Worm (Caenorhabditis elegans) whole organism, L4/young adult: ENCODE results near the gene tag-51.

Experiments
- W03F9.2 ChIP-seq: fragments of 150-350 bp; optimal IDR thresholded peaks from 2 replicates; lab custom pipeline; 2014; ENCODE audit warnings: missing biosample characterization, missing genetic modification characterization
- dao-5 ChIP-seq: sonication (generic microtip); optimal IDR thresholded peaks from 2 replicates; lab custom pipeline; 2016; ENCODE audit warnings: missing genotype, missing genetic modification characterization, moderate library complexity, missing compliant biosample characterization
- him-1 ChIP-seq: sonication (generic microtip); optimal IDR thresholded peaks from 2 replicates; lab custom pipeline; 2016; ENCODE audit warnings: missing genotype, missing genetic modification reagents, missing genetic modification characterization, missing compliant biosample characterization

The tag-51 gene

ce11 chrIII:853859-854359, at the start of gene tag-51, which contains the start of gene rnp-5:
Gene tag-51 (plus strand): TSS chrIII:854221.
Gene rnp-5 (minus strand): TSS chrIII:853909.
- TF ChIP-seq dao-5 (tag; lab: Kevin White, UChicago) (no peak), him-1 (tag; lab: Kevin White, UChicago) (no peak), W03F9.2 (no peak)

- no peak for TF ChIP-seq W03F9.2
- no peak for TF ChIP-seq him-1 (tag; lab: Kevin White, UChicago)
- TF ChIP-seq dao-5 (tag; lab: Kevin White, UChicago): no peak
Measured at ce11 chrIII:811544-811943, 42.5 kb upstream of the tag-51 start, which contains the start of gene daf-7. Gene daf-7 (plus strand): TSS chrIII:811844.

- TF ChIP-seq W03F9.2 (no peak), dao-5 (tag; lab: Kevin White, UChicago) (no peak), him-1 (tag; lab: Kevin White, UChicago) (no peak)
Measured at ce11 chrIII:815845-816244, 38.2 kb upstream of the tag-51 start, which contains the start of gene dac-1. Gene dac-1 (plus strand): TSS chrIII:816145.

ce11 chrIII:819313-819712, 34.7 kb upstream of the tag-51 start:
- no peak for TF ChIP-seq W03F9.2
- TF ChIP-seq dao-5 (tag; lab: Kevin White, UChicago): no peak
- no peak for TF ChIP-seq him-1 (tag; lab: Kevin White, UChicago)

- no peak for TF ChIP-seq W03F9.2
- TF ChIP-seq dao-5 (tag; lab: Kevin White, UChicago): no peak
- no peak for TF ChIP-seq him-1 (tag; lab: Kevin White, UChicago)
Measured at ce11 chrIII:822546-823272, 31.3 kb upstream of the tag-51 start, which contains the start of gene clec-149. Gene clec-149 (plus strand): TSS chrIII:823222.

- TF ChIP-seq him-1 (tag; lab: Kevin White, UChicago): no peak
- TF ChIP-seq W03F9.2: no peak
Measured at ce11 chrIII:825256-825655, 28.8 kb upstream of the tag-51 start.

- TF ChIP-seq W03F9.2: no peak
- no peak for TF ChIP-seq dao-5 (tag; lab: Kevin White, UChicago)
- no peak for TF ChIP-seq him-1 (tag; lab: Kevin White, UChicago)
Measured at ce11 chrIII:831961-832360, 22.1 kb upstream of the tag-51 start, which contains the start of gene ceeh-1. Gene ceeh-1 (minus strand): TSS chrIII:832277.

- no peak for TF ChIP-seq him-1 (tag; lab: Kevin White, UChicago)
- no peak for TF ChIP-seq dao-5 (tag; lab: Kevin White, UChicago)
- no peak for TF ChIP-seq W03F9.2
Measured at ce11 chrIII:832855-833504, 21.0 kb upstream of the tag-51 start, which contains the start of gene zip-2. Gene zip-2 (plus strand): TSS chrIII:832982.

ce11 chrIII:833711-834442, 20.1 kb upstream of the tag-51 start:
- TF ChIP-seq him-1 (tag; lab: Kevin White, UChicago) (peak; percentile 31), W03F9.2 (peak; percentile 78), dao-5 (tag; lab: Kevin White, UChicago) (no peak)

- TF ChIP-seq dao-5 (tag; lab: Kevin White, UChicago) (no peak), him-1 (tag; lab: Kevin White, UChicago) (no peak), W03F9.2 (no peak)
Measured at ce11 chrIII:834443-834815, 19.6 kb upstream of the tag-51 start.

ce11 chrIII:835208-835607, 18.8 kb upstream of the tag-51 start:
- no peak for TF ChIP-seq him-1 (tag; lab: Kevin White, UChicago)
- TF ChIP-seq dao-5 (tag; lab: Kevin White, UChicago): no peak
- no peak for TF ChIP-seq W03F9.2

- peak; percentile 1 for TF ChIP-seq W03F9.2
- peak; percentile 81 for TF ChIP-seq him-1 (tag; lab: Kevin White, UChicago)
- TF ChIP-seq dao-5 (tag; lab: Kevin White, UChicago): peak; percentile 60
Measured at ce11 chrIII:835713-836278, 18.2 kb upstream of the tag-51 start.

- TF ChIP-seq him-1 (tag; lab: Kevin White, UChicago) (no peak), dao-5 (tag; lab: Kevin White, UChicago) (no peak), W03F9.2 (no peak)
Measured at ce11 chrIII:839491-839890, 14.5 kb upstream of the tag-51 start, which contains the start of gene dos-3. Gene dos-3 (minus strand): TSS chrIII:839591.
